Worm (Caenorhabditis elegans): ENCODE measurements around the gene F32D8.3.

- TF ChIP-seq sptf-1 (tag; optimal IDR thresholded peaks at IDR 0.05) = no peak
- TF ChIP-seq hlh-1 (tag; optimal IDR thresholded peaks at IDR 0.05) = no peak
- no peak for TF ChIP-seq nhr-12 (tag; optimal IDR thresholded peaks at IDR 0.05)
- TF ChIP-seq snpc-4 (tag; optimal IDR thresholded peaks at IDR 0.05) = no peak
- TF ChIP-seq lsy-2 (tag; optimal IDR thresholded peaks at IDR 0.05) = no peak
- no peak for TF ChIP-seq flh-1 (GFP tag; optimal IDR thresholded peaks at IDR 0.05)
- no peak for TF ChIP-seq unc-39 (tag; optimal IDR thresholded peaks at IDR 0.05)
- TF ChIP-seq mab-5 (tag; optimal IDR thresholded peaks at IDR 0.05) = no peak
- no peak for TF ChIP-seq lin-13 (tag; optimal IDR thresholded peaks at IDR 0.05)
- TF ChIP-seq sem-2 (GFP tag; optimal IDR thresholded peaks at IDR 0.05) = no peak
- no peak for TF ChIP-seq blmp-1 (tag; optimal IDR thresholded peaks at IDR 0.05)
- no peak for TF ChIP-seq ham-2 (GFP tag; optimal IDR thresholded peaks at IDR 0.05)
- TF ChIP-seq M03D4.4 (tag; optimal IDR thresholded peaks at IDR 0.05) = no peak
These were observed 19.1 kb upstream of the F32D8.3 start for ce11 chrV:10867586-10867985.

Measured in whole organism, mixed stage, embryonic.